ENCODE assay signal across 3 fruit fly cellular contexts in the genomic region with DNA sequence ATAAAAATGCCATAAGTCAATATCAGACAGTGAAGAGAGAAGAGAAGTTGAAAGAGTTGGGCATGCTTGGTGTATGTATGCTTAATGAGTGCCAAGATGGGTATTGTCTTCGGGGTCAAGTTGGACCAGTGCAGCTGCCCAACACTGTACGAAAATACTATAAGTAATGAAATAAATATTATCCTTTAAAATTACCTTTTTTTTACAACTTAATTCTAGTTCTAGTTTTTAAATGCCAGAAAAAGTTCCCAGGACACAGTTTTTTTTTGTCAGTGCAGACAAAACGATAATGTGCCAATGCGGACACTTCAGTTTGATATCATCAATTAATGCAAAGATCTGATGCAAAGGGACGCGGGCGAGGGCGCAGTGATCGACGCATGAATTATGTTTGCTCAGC.
A peak's percentile ranks its signal among the peaks of the same experiment; 100 is the strongest.
TF ChIP-seq lines count a peak whose summit lies in the region.

No protein-coding gene starts in this region.

- no peak for TF ChIP-seq CTCF in whole organism, embryonic (GFP tag; optimal IDR thresholded peaks at IDR 0.05; lab: Kevin White, UChicago)

TF ChIP-seq in whole organism, embryonic, 481 proteins besides CTCF, POLR2A, EP300 and RAD21:
- TF ChIP-seq Ptx1 (GFP tag; IDR thresholded peaks at IDR 0.05; lab: Robert Waterston, UW) = 0 out of 2 replicates have a peak, but pooled peaks have one; percentile 10
- TF ChIP-seq CG12744 (GFP tag; optimal IDR thresholded peaks at IDR 0.05; lab: Kevin White, UChicago) = no peak
- peak; percentile 60 for TF ChIP-seq sens (GFP tag; lab: Kevin White, UChicago)
- peak; percentile 57 for TF ChIP-seq Ets65A (GFP tag; lab: Kevin White, UChicago)

TF ChIP-seq in whole organism, prepupa, 60 proteins besides CTCF, POLR2A, EP300 and RAD21:
- TF ChIP-seq Eip78C (GFP tag; lab: Kevin White, UChicago) = peak; percentile 57
- no peak for TF ChIP-seq Eip93F (GFP tag; optimal IDR thresholded peaks at IDR 0.05; lab: Kevin White, UChicago)
- TF ChIP-seq fkh (GFP tag; optimal IDR thresholded peaks at IDR 0.05; lab: Kevin White, UChicago) = no peak
- TF ChIP-seq net (GFP tag; optimal IDR thresholded peaks at IDR 0.05; lab: Kevin White, UChicago) = no peak
- no peak for TF ChIP-seq CG15336 (GFP tag; IDR thresholded peaks at IDR 0.05; lab: Robert Waterston, UW)
- TF ChIP-seq eg (GFP tag; IDR thresholded peaks at IDR 0.05; lab: Robert Waterston, UW) = no peak
- TF ChIP-seq CG32006 (GFP tag; optimal IDR thresholded peaks at IDR 0.05; lab: Kevin White, UChicago) = no peak
- no peak for TF ChIP-seq CG6854 (GFP tag; optimal IDR thresholded peaks at IDR 0.05; lab: Kevin White, UChicago)
- no peak for TF ChIP-seq Hr39 (GFP tag; optimal IDR thresholded peaks at IDR 0.05; lab: Kevin White, UChicago)
- no peak for TF ChIP-seq CG11902 (GFP tag; optimal IDR thresholded peaks at IDR 0.05; lab: Kevin White, UChicago)
- TF ChIP-seq svp (GFP tag; lab: Kevin White, UChicago) = peak; percentile 59
- no peak for TF ChIP-seq Sox102F (GFP tag; optimal IDR thresholded peaks at IDR 0.05; lab: Kevin White, UChicago)
- no peak for TF ChIP-seq Gug (GFP tag; IDR thresholded peaks at IDR 0.05; lab: Robert Waterston, UW)
- peak; percentile 22; the same call in 1 of the 3 replicates for TF ChIP-seq CG6163 (GFP tag; IDR thresholded peaks at IDR 0.05; lab: Robert Waterston, UW)
- no peak for TF ChIP-seq CG8632 (GFP tag; optimal IDR thresholded peaks at IDR 0.05; lab: Kevin White, UChicago)
- TF ChIP-seq CG10631 (GFP tag; optimal IDR thresholded peaks at IDR 0.05; lab: Kevin White, UChicago) = no peak
- TF ChIP-seq CG9139 (GFP tag; optimal IDR thresholded peaks at IDR 0.05; lab: Kevin White, UChicago) = no peak

TF ChIP-seq in whole organism, pupa, 21 proteins besides CTCF, POLR2A, EP300 and RAD21:
- no peak for TF ChIP-seq gl (tag; optimal IDR thresholded peaks at IDR 0.05; lab: Kevin White, UChicago)
- TF ChIP-seq rn (GFP tag; IDR thresholded peaks at IDR 0.05; lab: Robert Waterston, UW) = no peak
- TF ChIP-seq CG14655 (GFP tag; optimal IDR thresholded peaks at IDR 0.05; lab: Kevin White, UChicago) = no peak
- TF ChIP-seq CG34367 (tag; optimal IDR thresholded peaks at IDR 0.05; lab: Kevin White, UChicago) = no peak
- no peak for TF ChIP-seq Ets98B (GFP tag; IDR thresholded peaks at IDR 0.05; lab: Robert Waterston, UW)
- TF ChIP-seq CG12605 (GFP tag; IDR thresholded peaks at IDR 0.05; lab: Robert Waterston, UW) = no peak
- peak; percentile 20 for TF ChIP-seq CG8159 (tag; optimal IDR thresholded peaks at IDR 0.05; lab: Kevin White, UChicago)
- TF ChIP-seq CG32121 (GFP tag; IDR thresholded peaks at IDR 0.05; lab: Robert Waterston, UW) = no peak
- TF ChIP-seq CG15710 (tag; optimal IDR thresholded peaks at IDR 0.05; lab: Kevin White, UChicago) = peak; percentile 2
- TF ChIP-seq fd96Ca (GFP tag; IDR thresholded peaks at IDR 0.05; lab: Robert Waterston, UW) = no peak
